Worm (Caenorhabditis elegans): ENCODE results near the gene spat-2.

The spat-2 gene

DNA sequence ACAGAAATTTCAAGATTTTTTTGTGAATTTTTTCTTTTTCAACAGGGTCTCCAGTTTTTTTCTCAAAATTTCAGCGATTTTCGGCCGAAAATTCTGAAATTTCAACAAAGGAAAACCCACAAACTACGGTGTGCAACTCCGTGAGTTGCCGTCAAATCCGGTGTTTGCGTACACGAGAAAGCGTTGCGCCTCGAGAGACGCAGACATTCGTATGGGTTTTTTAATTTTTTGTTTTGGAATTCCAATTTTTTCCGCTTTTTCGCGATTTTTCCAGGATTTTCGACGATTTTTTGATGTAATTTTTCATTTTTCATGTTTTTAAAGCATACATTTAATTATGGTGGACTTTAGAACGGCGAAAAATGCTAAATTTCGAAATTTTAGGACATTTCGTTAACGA is 608 bp upstream of the spat-2 start (continued):
- TF ChIP-seq zfh-2 (GFP tag; conservative IDR thresholded peaks at IDR 0.05), result no peak
- no peak for TF ChIP-seq attf-3 (GFP tag; conservative IDR thresholded peaks at IDR 0.05)
- TF ChIP-seq hsf-1 (GFP tag; IDR thresholded peaks at IDR 0.05), result peak; percentile 64; the same call in 1 of the 2 replicates
- no peak for TF ChIP-seq F39B2.1 (GFP tag; IDR thresholded peaks at IDR 0.05)
- peak; percentile 89 for TF ChIP-seq lsl-1 (GFP tag; optimal IDR thresholded peaks at IDR 0.05)
- TF ChIP-seq fkh-3 (tag; optimal IDR thresholded peaks at IDR 0.05), result no peak
- peak; percentile 48 for TF ChIP-seq dpl-1 (GFP tag; optimal IDR thresholded peaks at IDR 0.05)
- TF ChIP-seq Y95B8A.8 (GFP tag; IDR thresholded peaks at IDR 0.05), result peak; percentile 61; the same call in 1 of the 2 replicates
- TF ChIP-seq nfya-1 (tag; optimal IDR thresholded peaks at IDR 0.05; ENCODE audit: borderline replicate concordance, insufficient read depth), result no peak
- TF ChIP-seq madf-8 (GFP tag; conservative IDR thresholded peaks at IDR 0.05), result peak; percentile 69
- no peak for TF ChIP-seq B0261.1 (tag; optimal IDR thresholded peaks at IDR 0.05)
- TF ChIP-seq nhr-90 (tag; optimal IDR thresholded peaks at IDR 0.05), result no peak
- no peak for TF ChIP-seq ceh-27 (GFP tag; optimal IDR thresholded peaks at IDR 0.05)
- TF ChIP-seq K11D2.4 (GFP tag; IDR thresholded peaks at IDR 0.05), result no peak
- TF ChIP-seq nfya-2 (GFP tag; IDR thresholded peaks at IDR 0.05), result no peak
- TF ChIP-seq mxl-1 (tag; optimal IDR thresholded peaks at IDR 0.05), result no peak
- no peak for TF ChIP-seq ztf-25 (GFP tag; IDR thresholded peaks at IDR 0.05)
- TF ChIP-seq F55B11.4 (tag; optimal IDR thresholded peaks at IDR 0.05; ENCODE audit: borderline replicate concordance, insufficient read depth), result no peak
- peak; percentile 91 for TF ChIP-seq snpc-1.3 (tag; optimal IDR thresholded peaks at IDR 0.05; ENCODE audit: insufficient read depth)
- peak; percentile 56 for TF ChIP-seq lin-40 (tag; optimal IDR thresholded peaks at IDR 0.05)
- no peak for TF ChIP-seq F57A8.1 (GFP tag; optimal IDR thresholded peaks at IDR 0.05)
- TF ChIP-seq F22D6.2 (tag; optimal IDR thresholded peaks at IDR 0.05), result no peak
- TF ChIP-seq sdz-38 (tag; optimal IDR thresholded peaks at IDR 0.05), result no peak
- peak; percentile 92 for TF ChIP-seq madf-6 (GFP tag; IDR thresholded peaks at IDR 0.05)
- TF ChIP-seq ekl-4 (GFP tag; IDR thresholded peaks at IDR 0.05), result no peak; the same call in 1 of the 2 replicates

DNA sequence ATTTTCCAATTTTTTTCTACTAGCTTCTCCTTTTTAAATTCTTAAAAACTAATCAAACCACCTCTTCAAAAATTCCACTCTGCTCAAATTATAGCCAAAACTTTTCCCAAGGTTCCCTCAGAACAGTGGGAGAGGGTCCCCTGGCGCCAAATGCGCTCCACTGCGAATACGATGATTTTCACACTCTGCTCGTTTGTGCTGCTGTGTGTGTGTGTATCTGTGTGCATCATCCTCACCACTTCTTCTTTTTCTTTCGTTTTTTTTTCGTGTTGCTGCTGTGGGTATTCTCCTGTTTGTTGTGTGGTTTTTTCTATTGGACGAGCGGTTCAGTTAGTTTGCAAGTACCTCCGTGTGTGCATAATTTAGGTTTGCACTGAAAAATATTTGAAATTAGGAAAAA is 2.5 kb downstream of the spat-2 start:
- TF ChIP-seq lin-35 (GFP tag; optimal IDR thresholded peaks at IDR 0.05), result no peak
- 0 out of 2 replicates have a peak, but pooled peaks have one; percentile 10 for TF ChIP-seq mcd-1 (GFP tag; IDR thresholded peaks at IDR 0.05)
- no peak for TF ChIP-seq F23B12.7 (tag; optimal IDR thresholded peaks at IDR 0.05; ENCODE audit: insufficient read depth)
- TF ChIP-seq egl-18 (GFP tag; IDR thresholded peaks at IDR 0.05), result no peak
- TF ChIP-seq zfh-2 (GFP tag; conservative IDR thresholded peaks at IDR 0.05), result 0 out of 2 replicates have a peak, but pooled peaks have one; percentile 23
- no peak for TF ChIP-seq unc-130 (GFP tag; optimal IDR thresholded peaks at IDR 0.05)
- no peak for TF ChIP-seq K12H6.12 (tag; optimal IDR thresholded peaks at IDR 0.05)
- no peak for TF ChIP-seq F37B4.10 (GFP tag; IDR thresholded peaks at IDR 0.05)

DNA sequence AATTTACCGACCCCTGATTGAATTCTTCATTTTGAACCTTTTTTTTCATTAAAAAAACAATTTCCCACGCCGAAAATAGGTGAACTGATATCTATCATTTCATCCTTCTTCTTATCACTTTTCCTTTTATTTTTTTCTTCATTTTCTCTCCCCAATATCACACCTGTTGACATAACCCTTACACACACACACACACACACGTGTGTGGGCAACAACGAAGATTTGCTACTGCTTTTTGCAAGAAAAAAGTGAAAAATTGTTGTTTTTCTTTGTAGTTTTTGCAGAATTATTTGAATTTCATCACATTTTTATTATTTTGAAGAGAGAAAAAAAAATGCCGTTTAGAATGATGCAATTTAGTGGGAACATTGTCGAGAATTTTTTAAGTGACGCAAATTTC is 3.9 kb downstream of the spat-2 start:
- TF ChIP-seq nhr-80 (tag; optimal IDR thresholded peaks at IDR 0.05), result peak; percentile 29
- no peak for TF ChIP-seq mel-28 (tag; optimal IDR thresholded peaks at IDR 0.05; ENCODE audit: borderline replicate concordance)

DNA sequence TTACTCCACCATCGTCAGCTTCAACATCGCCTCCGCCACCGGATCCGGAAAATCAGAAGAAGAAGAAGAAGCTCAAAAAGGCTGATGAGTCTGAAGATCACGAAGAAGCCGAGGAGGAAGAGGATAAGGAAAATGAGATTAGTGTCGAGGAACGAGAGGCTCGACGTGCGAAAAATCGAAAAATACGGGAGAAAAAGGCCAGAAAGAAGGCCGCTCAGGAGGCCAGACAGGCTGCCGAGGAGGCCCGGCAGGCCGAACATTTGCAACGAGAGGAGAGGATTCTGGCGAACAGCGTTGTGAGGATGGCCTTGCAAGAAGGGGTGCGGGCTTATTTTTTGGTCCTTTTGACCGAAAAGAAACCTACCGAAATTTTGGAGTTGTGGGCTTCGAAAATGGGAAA is 8.5 kb downstream of the spat-2 start:
- TF ChIP-seq ztf-25 (GFP tag; IDR thresholded peaks at IDR 0.05) (no peak), lin-54 (GFP tag; optimal IDR thresholded peaks at IDR 0.05) (no peak), K12H6.12 (tag; optimal IDR thresholded peaks at IDR 0.05) (no peak), zfh-2 (GFP tag; conservative IDR thresholded peaks at IDR 0.05) (peak; percentile 69)
